Worm (Caenorhabditis elegans): ENCODE results near the gene F15A8.1.

F15A8.1 gene

ce11 chrX:4426496-4426895, 14.2 kb upstream of the F15A8.1 start:
- no peak for TF ChIP-seq sma-9 (GFP tag; optimal IDR thresholded peaks at IDR 0.05)
- no peak for TF ChIP-seq sma-9 (tag; optimal IDR thresholded peaks at IDR 0.05)
- no peak for TF ChIP-seq ceh-82 (tag; optimal IDR thresholded peaks at IDR 0.05)
- no peak for TF ChIP-seq nhr-10 (tag; optimal IDR thresholded peaks at IDR 0.05)
- TF ChIP-seq mbf-1 (tag; optimal IDR thresholded peaks at IDR 0.05) = no peak
- TF ChIP-seq skn-1 (tag; optimal IDR thresholded peaks at IDR 0.05) = no peak
- TF ChIP-seq F13H6.1 (tag; optimal IDR thresholded peaks at IDR 0.05) = no peak
- TF ChIP-seq mab-5 (tag; optimal IDR thresholded peaks at IDR 0.05) = no peak
- TF ChIP-seq aly-2 (tag; optimal IDR thresholded peaks at IDR 0.05) = no peak
- no peak for TF ChIP-seq unc-55 (GFP tag; optimal IDR thresholded peaks at IDR 0.05)
- TF ChIP-seq sem-4 (tag; optimal IDR thresholded peaks at IDR 0.05) = no peak
- TF ChIP-seq nhr-21 (tag; optimal IDR thresholded peaks at IDR 0.05) = no peak
- no peak for TF ChIP-seq lsy-2 (tag; optimal IDR thresholded peaks at IDR 0.05)
- TF ChIP-seq lin-39 (tag; optimal IDR thresholded peaks at IDR 0.05) = no peak

ce11 chrX:4427387-4427786, 13.4 kb upstream of the F15A8.1 start:
- no peak for TF ChIP-seq ztf-11 (tag; optimal IDR thresholded peaks at IDR 0.05)
- TF ChIP-seq lin-13 (GFP tag; optimal IDR thresholded peaks at IDR 0.05) = no peak
- no peak for TF ChIP-seq ZK546.5 (tag; optimal IDR thresholded peaks at IDR 0.05)
- TF ChIP-seq elt-3 (tag; optimal IDR thresholded peaks at IDR 0.05) = no peak
- no peak for TF ChIP-seq nhr-23 (tag; optimal IDR thresholded peaks at IDR 0.05)
- no peak for TF ChIP-seq mbf-1 (tag; optimal IDR thresholded peaks at IDR 0.05)
- TF ChIP-seq nhr-6 (tag; optimal IDR thresholded peaks at IDR 0.05) = no peak
- no peak for TF ChIP-seq ceh-16 (tag; optimal IDR thresholded peaks at IDR 0.05)
- no peak for TF ChIP-seq ceh-82 (tag; optimal IDR thresholded peaks at IDR 0.05)
- TF ChIP-seq alr-1 (tag; optimal IDR thresholded peaks at IDR 0.05) = no peak
- no peak for TF ChIP-seq Y55F3AM.14 (GFP tag; optimal IDR thresholded peaks at IDR 0.05)
- no peak for TF ChIP-seq C34F6.9 (tag; optimal IDR thresholded peaks at IDR 0.05)
- TF ChIP-seq lin-39 (tag; optimal IDR thresholded peaks at IDR 0.05) = no peak
- TF ChIP-seq nhr-77 (tag; optimal IDR thresholded peaks at IDR 0.05) = no peak
- no peak for TF ChIP-seq nhr-21 (tag; optimal IDR thresholded peaks at IDR 0.05)
- TF ChIP-seq ama-1 (optimal IDR thresholded peaks at IDR 0.05) = no peak
- TF ChIP-seq nhr-11 (tag; optimal IDR thresholded peaks at IDR 0.05) = no peak
- TF ChIP-seq blmp-1 (tag; optimal IDR thresholded peaks at IDR 0.05; ENCODE audit: insufficient read depth) = no peak
- no peak for TF ChIP-seq skn-1 (tag; optimal IDR thresholded peaks at IDR 0.05)

DNA sequence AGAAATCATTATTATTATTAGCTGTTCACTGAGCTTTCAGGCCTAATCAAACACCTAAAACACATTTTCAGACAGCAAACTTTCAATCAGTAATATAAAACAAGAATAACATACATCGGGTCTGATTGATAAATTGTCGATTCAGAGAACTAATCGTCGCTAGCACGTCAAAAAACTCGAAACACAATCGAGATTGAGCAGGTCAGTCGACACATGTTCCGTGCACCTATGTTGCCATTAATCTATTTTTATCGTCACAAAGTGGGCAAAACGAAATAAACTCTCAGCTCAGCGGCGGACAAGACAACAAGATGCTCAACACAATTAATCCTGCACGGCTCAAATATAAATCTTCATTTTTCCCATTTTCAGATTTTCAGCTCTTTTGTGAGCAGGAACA, 11.4 kb upstream of the F15A8.1 start:
- TF ChIP-seq ZK546.5 (tag; optimal IDR thresholded peaks at IDR 0.05) (no peak), mdl-1 (tag; optimal IDR thresholded peaks at IDR 0.05) (no peak), ztf-4 (tag; optimal IDR thresholded peaks at IDR 0.05) (no peak), F13H6.1 (tag; optimal IDR thresholded peaks at IDR 0.05) (no peak), zag-1 (tag; optimal IDR thresholded peaks at IDR 0.05) (no peak), crh-2 (tag; optimal IDR thresholded peaks at IDR 0.05) (no peak), nhr-6 (tag; optimal IDR thresholded peaks at IDR 0.05) (no peak), lin-39 (tag; optimal IDR thresholded peaks at IDR 0.05) (no peak), skn-1 (tag; optimal IDR thresholded peaks at IDR 0.05) (no peak)

DNA sequence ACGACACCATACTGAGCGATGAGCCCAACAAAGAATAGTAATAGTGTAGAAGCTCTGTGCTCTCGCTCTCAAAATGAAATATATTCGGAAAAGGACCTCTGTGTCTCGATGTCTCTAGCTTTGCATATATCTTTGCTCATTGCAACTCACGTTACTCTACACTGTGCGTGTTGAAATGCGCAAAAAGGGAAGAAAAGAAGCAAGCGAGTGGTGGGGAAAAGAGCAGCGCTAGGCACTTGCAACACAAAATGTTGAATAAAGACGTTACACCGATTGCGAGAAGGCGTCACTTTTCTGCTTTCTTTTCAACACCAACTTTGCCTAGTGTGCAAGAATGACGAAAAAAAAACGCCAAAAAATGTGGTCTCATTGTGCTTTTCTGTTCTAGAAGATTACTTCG, 6.2 kb upstream of the F15A8.1 start:
- TF ChIP-seq zag-1 (tag; optimal IDR thresholded peaks at IDR 0.05) = peak; percentile 8
- peak; percentile 8 for TF ChIP-seq nhr-129 (tag; optimal IDR thresholded peaks at IDR 0.05)
- TF ChIP-seq unc-55 (GFP tag; optimal IDR thresholded peaks at IDR 0.05) = peak; percentile 18
- TF ChIP-seq ztf-4 (tag; optimal IDR thresholded peaks at IDR 0.05) = no peak

- TF ChIP-seq peb-1 (tag; optimal IDR thresholded peaks at IDR 0.05) = no peak
- no peak for TF ChIP-seq dmd-4 (tag; optimal IDR thresholded peaks at IDR 0.05)
- no peak for TF ChIP-seq alr-1 (tag; optimal IDR thresholded peaks at IDR 0.05)
- no peak for TF ChIP-seq elt-3 (tag; optimal IDR thresholded peaks at IDR 0.05)
- TF ChIP-seq nhr-21 (tag; optimal IDR thresholded peaks at IDR 0.05) = no peak
These were observed 5.3 kb upstream of the F15A8.1 start for ce11 chrX:4435396-4435795.

DNA sequence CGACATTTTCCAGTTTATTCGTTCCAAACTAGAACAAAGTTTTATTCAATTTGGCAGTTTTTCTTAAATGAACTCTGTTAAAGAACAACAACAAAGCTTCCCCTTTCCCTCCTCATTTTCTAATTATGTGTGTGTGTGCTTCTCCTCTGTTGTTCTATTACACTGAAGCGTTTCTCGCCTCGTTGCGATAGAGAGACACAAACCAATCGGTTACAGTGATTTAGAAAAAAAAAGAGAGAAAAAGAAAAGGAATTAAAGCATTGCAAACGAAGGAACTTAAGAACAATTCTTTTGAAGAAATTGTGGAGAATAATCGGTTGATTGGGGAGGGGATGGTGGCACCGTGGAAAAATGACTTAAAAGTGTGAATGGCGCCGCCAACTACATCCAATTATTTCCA, 3.2 kb upstream of the F15A8.1 start, which contains the start of gene cest-26:
Gene cest-26 (minus strand): TSS at position 101 of the 400 bp plus-strand sequence.
- TF ChIP-seq sem-4 (tag; optimal IDR thresholded peaks at IDR 0.05) = no peak
- no peak for TF ChIP-seq mab-5 (tag; optimal IDR thresholded peaks at IDR 0.05)
- TF ChIP-seq elt-1 (tag; optimal IDR thresholded peaks at IDR 0.05) = no peak
- peak; percentile 12 for TF ChIP-seq crh-2 (tag; optimal IDR thresholded peaks at IDR 0.05)
- peak; percentile 20 for TF ChIP-seq fos-1 (tag; optimal IDR thresholded peaks at IDR 0.05)
- TF ChIP-seq blmp-1 (tag; optimal IDR thresholded peaks at IDR 0.05; ENCODE audit: insufficient read depth) = no peak
- TF ChIP-seq peb-1 (tag; optimal IDR thresholded peaks at IDR 0.05) = no peak
- no peak for TF ChIP-seq gmeb-1 (tag; optimal IDR thresholded peaks at IDR 0.05)
- no peak for TF ChIP-seq nhr-6 (tag; optimal IDR thresholded peaks at IDR 0.05)
- TF ChIP-seq ama-1 (optimal IDR thresholded peaks at IDR 0.05) = no peak
- TF ChIP-seq unc-39 (tag; optimal IDR thresholded peaks at IDR 0.05) = no peak
- no peak for TF ChIP-seq mdl-1 (tag; optimal IDR thresholded peaks at IDR 0.05)
- TF ChIP-seq nhr-237 (tag; optimal IDR thresholded peaks at IDR 0.05) = no peak

Data from whole organism, L2 larva.